Worm (Caenorhabditis elegans) whole organism, L3 larva: ENCODE measurements around the gene R02F11.1.
A peak's percentile ranks its signal among the peaks of the same experiment; 100 is the strongest.

Experiments
- ZK546.5 ChIP-seq: sonication (generic microtip); optimal IDR thresholded peaks from 2 replicates; lab custom pipeline; 2017; ENCODE audit warnings: missing biosample characterization, missing genetic modification characterization
- aly-2 ChIP-seq: fragments of 150-350 bp; optimal IDR thresholded peaks from 2 replicates; lab custom pipeline; 2014; ENCODE audit warnings: missing biosample characterization, missing genetic modification characterization
- ama-1 ChIP-seq: fragments of 150-350 bp; optimal IDR thresholded peaks from 2 replicates; lab custom pipeline; 2018
- ceh-16 ChIP-seq: sonication (generic microtip); optimal IDR thresholded peaks from 2 replicates; lab custom pipeline; 2017; ENCODE audit warnings: missing biosample characterization, missing genetic modification characterization
- ceh-28 ChIP-seq: fragments of 150-350 bp; optimal IDR thresholded peaks from 2 replicates; lab custom pipeline; 2014; ENCODE audit warnings: missing biosample characterization, missing genetic modification reagents, missing genetic modification characterization
- ceh-9 ChIP-seq: sonication (generic microtip); optimal IDR thresholded peaks from 2 replicates; lab custom pipeline; 2018; ENCODE audit warnings: missing biosample characterization, missing genetic modification characterization
- egl-27 ChIP-seq: sonication (generic microtip); optimal IDR thresholded peaks from 4 replicates; lab custom pipeline; 2017; ENCODE audit warnings: missing biosample characterization, missing genetic modification reagents, missing genetic modification characterization
- egl-5 ChIP-seq: fragments of 150-350 bp; optimal IDR thresholded peaks from 2 replicates; lab custom pipeline; 2017; ENCODE audit warnings: missing biosample characterization, missing genetic modification reagents, missing genetic modification characterization, inconsistent platforms
- elt-2 ChIP-seq: sonication (generic microtip); optimal IDR thresholded peaks from 2 replicates; lab custom pipeline; 2016; ENCODE audit warnings: missing genetic modification reagents, mild to moderate bottlenecking, missing genetic modification characterization, missing compliant biosample characterization
- eor-1 ChIP-seq, 2 experiments: fragments of 150-350 bp; optimal IDR thresholded peaks; 2 replicates each; lab custom pipeline; 2014 to 2018; ENCODE audit warnings: missing biosample characterization in 2 of 2, missing genetic modification characterization in 2 of 2
- fkh-10 ChIP-seq: sonication (generic microtip); optimal IDR thresholded peaks from 2 replicates; lab custom pipeline; 2017; ENCODE audit warnings: missing biosample characterization, missing genetic modification reagents, missing genetic modification characterization
- fkh-2 ChIP-seq: fragments of 150-350 bp; optimal IDR thresholded peaks from 2 replicates; lab custom pipeline; 2014; ENCODE audit warnings: missing biosample characterization, missing genetic modification reagents, missing genetic modification characterization
- fos-1 ChIP-seq: fragments of 150-350 bp; optimal IDR thresholded peaks from 2 replicates; lab custom pipeline; 2014; ENCODE audit warnings: missing biosample characterization, missing genetic modification characterization
- jun-1 ChIP-seq: fragments of 150-350 bp; optimal IDR thresholded peaks from 2 replicates; lab custom pipeline; 2014; ENCODE audit warnings: missing biosample characterization, missing genetic modification reagents, missing genetic modification characterization
- lin-39 ChIP-seq: fragments of 150-350 bp; optimal IDR thresholded peaks from 2 replicates; lab custom pipeline; 2018; ENCODE audit warnings: missing biosample characterization, missing genetic modification reagents, missing genetic modification characterization
- mml-1 ChIP-seq: fragments of 150-350 bp; sonication (generic microtip); optimal IDR thresholded peaks from 3 replicates; lab custom pipeline; 2014; ENCODE audit warnings: missing biosample characterization, missing genetic modification characterization
- nfya-1 ChIP-seq: sonication (generic microtip); optimal IDR thresholded peaks from 2 replicates; lab custom pipeline; 2017; ENCODE audit warnings: missing genetic modification characterization, mild to moderate bottlenecking, missing compliant biosample characterization, antibody characterized with exemption, moderate library complexity; ENCODE audit not compliant: insufficient read depth
- nhr-11 ChIP-seq: fragments of 150-350 bp; optimal IDR thresholded peaks from 2 replicates; lab custom pipeline; 2014; ENCODE audit warnings: missing biosample characterization, missing genetic modification characterization
- nhr-12 ChIP-seq: fragments of 150-350 bp; optimal IDR thresholded peaks from 2 replicates; lab custom pipeline; 2014; ENCODE audit warnings: missing biosample characterization, missing genetic modification characterization
- nhr-237 ChIP-seq: fragments of 150-350 bp; optimal IDR thresholded peaks from 2 replicates; lab custom pipeline; 2014; ENCODE audit warnings: missing biosample characterization, missing genetic modification characterization
- nhr-28 ChIP-seq: fragments of 150-350 bp; optimal IDR thresholded peaks from 2 replicates; lab custom pipeline; 2014; ENCODE audit warnings: missing biosample characterization, missing genetic modification characterization
- nhr-67 ChIP-seq: fragments of 150-350 bp; optimal IDR thresholded peaks from 2 replicates; lab custom pipeline; 2014; ENCODE audit warnings: missing biosample characterization, missing genetic modification characterization
- nhr-76 ChIP-seq: fragments of 150-350 bp; sonication (generic microtip); optimal IDR thresholded peaks from 5 replicates; lab custom pipeline; 2014; ENCODE audit warnings: missing biosample characterization, missing genetic modification characterization
- nhr-77 ChIP-seq: fragments of 150-350 bp; optimal IDR thresholded peaks from 2 replicates; lab custom pipeline; 2014; ENCODE audit warnings: missing biosample characterization, missing genetic modification characterization
- pqm-1 ChIP-seq: fragments of 150-350 bp; optimal IDR thresholded peaks from 2 replicates; lab custom pipeline; 2017; ENCODE audit warnings: missing biosample characterization, missing genetic modification characterization, inconsistent platforms
- sea-2 ChIP-seq: fragments of 150-350 bp; sonication (generic microtip); optimal IDR thresholded peaks from 4 replicates; lab custom pipeline; 2014; ENCODE audit warnings: missing biosample characterization, missing genetic modification reagents, missing genetic modification characterization
- skn-1 ChIP-seq: fragments of 150-350 bp; optimal IDR thresholded peaks from 2 replicates; lab custom pipeline; 2014; ENCODE audit warnings: missing biosample characterization, missing genetic modification characterization
- snpc-4 ChIP-seq: fragments of 150-350 bp; optimal IDR thresholded peaks from 2 replicates; lab custom pipeline; 2014; ENCODE audit warnings: missing biosample characterization, missing genetic modification characterization
- unc-39 ChIP-seq: sonication (generic microtip); optimal IDR thresholded peaks from 4 replicates; lab custom pipeline; 2017; ENCODE audit warnings: missing biosample characterization, missing genetic modification characterization
- unc-62 ChIP-seq: fragments of 150-350 bp; sonication (generic microtip); optimal IDR thresholded peaks from 4 replicates; lab custom pipeline; 2014; ENCODE audit warnings: missing biosample characterization, missing genetic modification reagents, missing genetic modification characterization
- ztf-4 ChIP-seq: fragments of 150-350 bp; optimal IDR thresholded peaks from 2 replicates; lab custom pipeline; 2014; ENCODE audit warnings: missing biosample characterization, missing genetic modification characterization

R02F11.1 gene

DNA sequence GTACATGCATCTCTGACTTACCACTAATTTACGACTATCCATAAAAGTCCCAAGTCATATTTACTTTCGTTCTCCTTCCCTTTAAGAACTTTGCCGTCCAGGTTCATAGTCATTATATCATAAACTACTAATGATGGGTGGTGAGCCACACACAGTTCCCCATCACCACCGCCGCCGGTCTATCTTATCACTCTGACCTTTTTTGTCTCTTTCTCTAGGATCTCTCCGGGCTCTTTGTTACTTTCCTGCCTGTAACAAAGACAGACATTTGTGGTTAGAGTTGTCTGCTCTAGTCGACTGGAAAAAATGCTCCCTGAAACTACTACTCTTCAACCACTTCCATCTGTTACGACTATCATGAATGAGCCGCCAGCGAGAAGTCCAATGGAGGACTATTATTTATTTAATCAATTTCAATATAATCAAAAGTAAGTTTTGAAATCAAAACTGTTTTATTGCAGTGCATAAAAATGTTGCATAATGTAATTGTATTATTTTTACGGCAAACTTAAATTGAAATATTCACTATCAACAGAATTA, 30.4 kb upstream of the R02F11.1 start, which contains the start of gene elt-7:
Gene elt-7, plus strand, starts transcription at position 263 of the 540 bp plus-strand sequence.
- TF ChIP-seq pqm-1 (tag; lab: Kevin White, UChicago) (peak; percentile 54), elt-2 (tag; lab: Kevin White, UChicago) (peak; percentile 71), nfya-1 (tag; lab: Kevin White, UChicago) (no peak)

DNA sequence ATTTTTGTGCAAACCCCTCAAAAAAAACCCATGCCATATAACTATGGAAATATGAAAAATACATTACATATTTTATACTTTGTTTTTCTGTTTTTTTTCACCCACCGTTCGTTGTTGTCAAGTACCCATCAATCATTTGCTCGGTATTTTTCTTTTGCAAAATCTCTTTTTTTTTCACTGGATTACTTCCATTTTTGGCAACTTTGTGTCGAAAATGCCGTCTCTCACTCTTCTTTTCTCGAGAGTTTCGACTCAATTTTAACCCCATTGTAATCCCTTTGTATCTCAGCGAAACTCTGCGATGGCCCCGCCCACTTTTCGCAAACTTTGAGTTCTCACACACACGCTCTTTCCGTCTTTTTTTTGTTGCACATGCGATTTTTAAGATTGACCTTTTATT, 25.8 kb upstream of the R02F11.1 start:
- TF ChIP-seq lin-39 (tag; lab: Kevin White, UChicago) (peak; percentile 38), nfya-1 (tag; lab: Kevin White, UChicago) (peak; percentile 23), fos-1 (tag; lab: Kevin White, UChicago) (no peak)

DNA sequence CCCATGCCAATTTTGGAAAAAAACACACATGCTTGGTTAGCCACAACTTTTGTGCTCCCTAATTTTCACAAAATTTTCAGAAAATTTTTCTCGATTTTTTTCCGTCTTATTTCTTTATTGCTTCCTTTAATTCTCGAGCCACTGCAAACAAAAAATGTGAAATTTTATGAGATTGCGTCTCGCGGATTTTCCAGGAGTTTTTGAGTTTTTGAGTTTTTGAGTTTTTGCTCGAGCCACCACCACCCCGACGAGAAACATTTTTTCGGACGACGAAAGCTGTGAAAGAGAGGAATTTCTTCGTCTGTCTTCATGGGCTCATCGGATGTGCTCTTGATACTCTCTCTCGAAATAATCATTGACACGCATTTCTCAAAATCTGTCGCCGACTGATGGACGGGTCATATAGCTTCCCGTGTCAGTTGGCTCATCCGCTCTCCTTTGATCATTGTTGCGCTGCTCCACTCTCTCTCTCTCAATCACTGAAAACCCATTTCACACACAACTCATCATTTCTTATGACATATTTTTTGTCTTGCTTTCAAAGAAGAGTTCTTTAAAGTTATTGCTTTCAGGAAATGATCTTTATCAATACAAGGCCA, 23.4 kb upstream of the R02F11.1 start, which contains the start of gene C18G1.1:
Gene C18G1.1, plus strand, starts transcription at position 573 of the 599 bp plus-strand sequence.
- TF ChIP-seq egl-5 (tag; lab: Kevin White, UChicago): peak; percentile 37
- no peak for TF ChIP-seq lin-39 (tag; lab: Kevin White, UChicago)

DNA sequence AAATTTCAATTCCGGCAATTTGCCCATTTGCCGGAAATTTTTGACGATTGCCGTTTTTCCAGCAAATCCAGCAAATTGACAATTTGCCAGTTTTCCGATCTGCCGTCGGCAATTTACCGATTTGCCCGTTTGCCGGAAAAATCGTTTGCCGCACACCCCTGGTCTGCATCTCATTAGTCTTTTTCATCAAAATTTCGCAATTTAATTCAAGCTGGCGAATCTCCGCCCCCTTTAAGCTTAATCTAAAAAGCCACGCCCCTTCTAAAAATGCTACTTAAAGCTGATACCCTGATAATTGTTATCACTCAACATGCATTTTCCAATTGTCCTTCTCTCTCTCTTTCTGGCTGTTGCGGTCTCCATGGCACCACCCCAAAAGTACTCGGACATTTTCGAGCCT, 17.6 kb upstream of the R02F11.1 start, which contains the start of gene Y60C6A.1:
Gene Y60C6A.1, plus strand, starts transcription at position 301 of the 400 bp plus-strand sequence.
- TF ChIP-seq snpc-4: no peak
- TF ChIP-seq ama-1: no peak
- no peak for TF ChIP-seq mml-1
- TF ChIP-seq egl-5 (tag; lab: Kevin White, UChicago): no peak
- TF ChIP-seq jun-1 (tag; lab: Kevin White, UChicago): no peak

DNA sequence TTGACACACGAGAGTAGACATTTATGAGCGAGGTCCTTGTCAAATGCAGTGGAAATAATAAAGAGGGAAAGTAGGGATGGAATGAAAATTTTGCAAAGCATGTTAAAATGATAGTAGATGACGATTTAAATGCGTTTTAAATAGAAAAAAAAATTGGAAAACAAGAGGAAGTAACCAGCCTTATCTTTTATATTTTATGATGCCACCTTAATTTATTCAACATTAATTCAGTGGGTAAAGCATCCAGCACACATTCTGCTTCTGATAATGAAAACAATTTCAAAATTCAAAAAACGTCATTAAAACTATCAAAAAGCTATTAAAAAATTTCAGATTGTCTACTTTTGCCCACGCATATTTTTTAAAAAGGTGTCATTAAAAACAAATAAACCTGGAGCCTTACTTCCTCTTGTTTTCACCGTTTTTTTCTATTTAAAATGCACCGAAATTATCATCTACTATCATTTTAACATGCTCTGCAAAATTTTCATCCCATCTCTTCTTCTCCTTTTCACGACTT, 15.5 kb upstream of the R02F11.1 start, which contains the start of the genes Y60C6A.2 and Y60C6A.3:
Gene Y60C6A.2, minus strand, starts transcription at position 101 of the 520 bp plus-strand sequence.
Gene Y60C6A.3, plus strand, starts transcription at position 470 of the 520 bp plus-strand sequence.
- no peak for TF ChIP-seq nhr-237 (tag; lab: Kevin White, UChicago)
- no peak for TF ChIP-seq nhr-76
- no peak for TF ChIP-seq nhr-28 (tag; lab: Kevin White, UChicago)
- TF ChIP-seq lin-39 (tag; lab: Kevin White, UChicago): no peak

DNA sequence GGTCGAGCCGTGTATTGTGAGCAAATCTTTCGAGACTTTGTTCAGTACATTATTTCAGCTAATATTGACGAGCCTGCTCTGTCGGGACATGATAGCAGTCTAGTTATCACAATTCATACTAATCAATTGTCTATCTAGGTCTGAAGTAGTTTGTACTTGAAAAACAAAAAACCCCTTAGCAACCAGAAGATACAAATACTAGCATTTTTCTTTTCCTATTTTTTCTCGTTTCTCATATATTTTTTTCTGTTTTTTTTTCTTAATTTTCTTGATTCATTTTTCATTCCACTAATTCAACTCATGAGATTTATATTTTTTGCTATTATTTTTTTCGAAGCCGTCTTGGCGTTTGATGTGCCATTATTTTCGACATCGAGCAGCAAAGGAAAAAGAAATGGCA, 13.7 kb upstream of the R02F11.1 start, which contains the start of gene R02F11.9:
Gene R02F11.9, plus strand, starts transcription at position 301 of the 400 bp plus-strand sequence.
- TF ChIP-seq egl-27 (tag; lab: Kevin White, UChicago) (no peak), ceh-28 (tag; lab: Kevin White, UChicago) (no peak), unc-62 (GFP tag; lab: Kevin White, UChicago) (no peak), ceh-16 (tag; lab: Kevin White, UChicago) (no peak), nhr-12 (tag; lab: Kevin White, UChicago) (no peak), fkh-2 (no peak), ZK546.5 (no peak), egl-5 (tag; lab: Kevin White, UChicago) (no peak), eor-1 (tag; optimal IDR thresholded peaks at IDR 0.05; lab: Kevin White, UChicago) (no peak), jun-1 (tag; lab: Kevin White, UChicago) (no peak), aly-2 (no peak), nhr-28 (tag; lab: Kevin White, UChicago) (no peak), fkh-10 (no peak)
- TF ChIP-seq, all 47 proteins: peak for 0

DNA sequence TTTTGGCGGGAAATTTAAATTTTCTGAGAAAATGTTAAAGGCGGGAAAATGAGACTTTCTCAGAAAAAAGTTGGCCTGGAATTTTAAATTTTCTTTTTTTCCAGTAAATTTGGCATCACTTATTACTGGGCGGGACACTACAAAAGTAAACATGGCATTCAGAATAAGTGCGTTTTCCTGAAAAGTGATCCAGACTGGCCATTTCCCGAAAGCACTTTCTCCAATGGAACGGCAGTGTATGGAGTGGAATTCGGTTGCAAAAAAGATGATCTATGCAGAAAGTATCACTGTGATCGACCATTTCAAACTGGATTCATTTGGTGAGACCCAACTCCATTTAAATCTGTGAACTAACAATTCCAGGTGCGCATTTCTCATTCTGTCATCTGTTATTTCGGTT, 13.1 kb upstream of the R02F11.1 start:
- TF ChIP-seq sea-2 (no peak), lin-39 (tag; lab: Kevin White, UChicago) (no peak), nhr-11 (tag; lab: Kevin White, UChicago) (no peak), egl-5 (tag; lab: Kevin White, UChicago) (no peak), aly-2 (no peak), nhr-28 (tag; lab: Kevin White, UChicago) (no peak), unc-62 (GFP tag; lab: Kevin White, UChicago) (no peak), ceh-28 (tag; lab: Kevin White, UChicago) (no peak), nhr-77 (tag; lab: Kevin White, UChicago) (no peak), ama-1 (no peak), nhr-67 (tag; lab: Kevin White, UChicago) (no peak), skn-1 (no peak), unc-39 (no peak), ztf-4 (no peak), ceh-9 (tag; lab: Kevin White, UChicago) (no peak), nhr-237 (tag; lab: Kevin White, UChicago) (no peak)
